Worm (Caenorhabditis elegans) whole organism, early embryonic: Measurements from ENCODE around the gene eif-2D.

Experiments
- B0310.2 ChIP-seq: sonication (generic microtip); optimal IDR thresholded peaks from 2 replicates; lab custom pipeline; 2016; ENCODE audit warnings: mild to moderate bottlenecking, missing genetic modification characterization, missing compliant biosample characterization
- F13C5.2 ChIP-seq: sonication (generic microtip); optimal IDR thresholded peaks from 2 replicates; lab custom pipeline; 2017; ENCODE audit warnings: mild to moderate bottlenecking, missing genetic modification characterization, inconsistent platforms, missing compliant biosample characterization
- aly-1 ChIP-seq: sonication (generic microtip); optimal IDR thresholded peaks from 2 replicates; lab custom pipeline; 2016; ENCODE audit warnings: missing genetic modification characterization, missing compliant biosample characterization
- ama-1 ChIP-seq: fragments of 150-350 bp; optimal IDR thresholded peaks from 2 replicates; lab custom pipeline; 2014
- ceh-13 ChIP-seq: fragments of 200-800 bp; sonication (Bioruptor generic); optimal IDR thresholded peaks from 2 replicates; lab custom pipeline; 2018; ENCODE audit warnings: mild to moderate bottlenecking, missing genetic modification characterization, missing compliant biosample characterization
- ceh-36 ChIP-seq: sonication (generic microtip); optimal IDR thresholded peaks from 2 replicates; lab custom pipeline; 2016; ENCODE audit warnings: missing genetic modification characterization, inconsistent platforms, missing compliant biosample characterization
- ets-7 ChIP-seq: sonication (generic microtip); optimal IDR thresholded peaks from 2 replicates; lab custom pipeline; 2016; ENCODE audit warnings: missing genotype, missing genetic modification characterization, missing compliant biosample characterization
- flt-1 ChIP-seq: fragments of 200-800 bp; sonication (Bioruptor generic); IDR thresholded peaks from 2 replicates; pipeline ENCODE4 v1.3.6; 2022; ENCODE audit warnings: missing genetic modification characterization, missing compliant biosample characterization
- hmbx-1 ChIP-seq: sonication (generic microtip); optimal IDR thresholded peaks from 2 replicates; lab custom pipeline; 2016; ENCODE audit warnings: mild to moderate bottlenecking, missing genetic modification characterization, missing compliant biosample characterization
- hmg-4 ChIP-seq: fragments of 200-800 bp; sonication (Bioruptor generic); optimal IDR thresholded peaks from 2 replicates; lab custom pipeline; 2018; ENCODE audit warnings: mild to moderate bottlenecking, missing genetic modification characterization, missing compliant biosample characterization
- hnd-1 ChIP-seq: sonication (generic microtip); optimal IDR thresholded peaks from 2 replicates; lab custom pipeline; 2016; ENCODE audit warnings: missing genetic modification characterization, missing compliant biosample characterization
- pes-1 ChIP-seq: fragments of 200-800 bp; sonication (Bioruptor generic); IDR thresholded peaks from 2 replicates; pipeline ENCODE4 v1.3.6; 2022; ENCODE audit warnings: missing genetic modification reagents, missing genetic modification characterization, missing compliant biosample characterization
- scrt-1 ChIP-seq: fragments of 200-800 bp; sonication (Bioruptor generic); IDR thresholded peaks from 2 replicates; pipeline ENCODE4 v1.3.6; 2022; ENCODE audit warnings: missing genetic modification characterization, missing compliant biosample characterization
- sea-1 ChIP-seq: fragments of 200-800 bp; sonication (Bioruptor generic); conservative IDR thresholded peaks from 2 replicates; pipeline ENCODE4 v1.3.6; 2022; ENCODE audit warnings: missing genetic modification characterization, missing compliant biosample characterization
- tbx-11 ChIP-seq: fragments of 200-800 bp; sonication (Bioruptor generic); IDR thresholded peaks from 2 replicates; pipeline ENCODE4 v1.3.6; 2022; ENCODE audit warnings: missing genetic modification characterization, missing compliant biosample characterization
- tbx-37 ChIP-seq: fragments of 200-800 bp; sonication (Bioruptor generic); conservative IDR thresholded peaks from 2 replicates; pipeline ENCODE4 v1.3.6; 2022; ENCODE audit warnings: missing genetic modification reagents, missing genetic modification characterization, missing compliant biosample characterization
- tra-4 ChIP-seq: sonication (generic microtip); optimal IDR thresholded peaks from 2 replicates; lab custom pipeline; 2017; ENCODE audit warnings: missing genetic modification characterization, missing compliant biosample characterization

eif-2D gene

DNA sequence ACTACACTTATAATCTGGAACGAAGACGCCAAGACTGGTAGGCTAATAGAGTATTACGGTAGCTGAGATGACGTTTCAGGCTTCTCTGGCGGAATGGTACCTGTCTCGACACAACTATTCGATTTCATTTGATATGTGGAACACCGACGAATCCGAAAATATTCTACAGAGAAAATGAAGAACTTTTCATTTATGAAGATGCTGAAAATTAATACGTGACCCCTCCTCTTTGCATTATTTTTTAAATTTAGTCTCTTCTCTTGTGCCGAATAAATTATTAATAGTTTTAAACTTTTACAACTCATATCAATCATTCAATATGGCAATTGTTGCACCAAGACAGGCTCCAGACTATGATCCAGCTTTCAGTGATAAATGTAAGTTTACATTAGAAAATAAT lies 25.5 kb upstream of the eif-2D start, which contains the start of gene C25H3.16:
TSS of gene C25H3.16 (plus strand) at position 301 of the 400 bp plus-strand sequence.
- TF ChIP-seq scrt-1 (no peak), ceh-36 (no peak), sea-1 (no peak), ets-7 (no peak), tbx-37 (no peak), ceh-13 (GFP tag; lab: Kevin White, UChicago) (no peak), pes-1 (GFP tag; lab: Robert Waterston, UW) (no peak), aly-1 (no peak), hmg-4 (GFP tag; lab: Kevin White, UChicago) (no peak), hnd-1 (tag; lab: Kevin White, UChicago) (no peak), ama-1 (no peak)

- no peak for TF ChIP-seq ets-7
- peak; percentile 10 for TF ChIP-seq B0310.2 (tag; lab: Kevin White, UChicago)
- peak; percentile 43 for TF ChIP-seq ceh-13 (GFP tag; lab: Kevin White, UChicago)
- TF ChIP-seq ceh-36 = peak; percentile 65
- TF ChIP-seq ama-1 = no peak
- TF ChIP-seq tbx-11 = peak; percentile 63; the same call in 1 of the 2 replicates
- no peak for TF ChIP-seq tra-4
- TF ChIP-seq hmg-4 (GFP tag; lab: Kevin White, UChicago) = peak; percentile 74
Observed at ce11 chrII:5667540-5667939, 24.0 kb upstream of the eif-2D start.

DNA sequence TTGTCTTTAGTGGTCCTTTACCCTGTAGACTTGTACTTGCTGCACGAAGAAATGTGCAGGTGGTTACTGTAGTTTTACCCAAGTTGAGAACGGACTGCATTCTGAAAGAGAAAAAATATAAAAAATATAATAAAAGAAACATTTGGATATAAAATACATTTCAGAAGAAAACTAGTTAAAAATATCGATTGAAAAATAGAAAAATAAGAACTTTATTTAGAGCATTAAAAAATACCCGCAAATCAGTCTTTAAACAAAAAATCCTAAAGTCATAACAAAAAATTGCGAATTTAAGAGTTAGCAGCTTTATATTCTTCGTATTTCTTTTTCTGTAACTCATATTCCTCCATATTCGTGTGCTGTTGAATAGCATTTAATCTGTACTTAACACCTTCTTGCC lies 22.7 kb upstream of the eif-2D start, which contains the start of gene C25H3.7:
TSS of gene C25H3.7 (minus strand) at position 101 of the 400 bp plus-strand sequence.
- no peak for TF ChIP-seq ets-7
- no peak for TF ChIP-seq tbx-37
- TF ChIP-seq ceh-13 (GFP tag; lab: Kevin White, UChicago) = no peak
- TF ChIP-seq flt-1 (GFP tag; lab: Robert Waterston, UW) = no peak
- TF ChIP-seq F13C5.2 = no peak
- no peak for TF ChIP-seq hnd-1 (tag; lab: Kevin White, UChicago)
- TF ChIP-seq scrt-1 = no peak
- TF ChIP-seq tra-4 = no peak
- TF ChIP-seq ama-1 = no peak
- TF ChIP-seq ceh-36 = no peak
- no peak for TF ChIP-seq hmbx-1 (tag; lab: Kevin White, UChicago)
- no peak for TF ChIP-seq sea-1
- TF ChIP-seq aly-1 = no peak
- TF ChIP-seq tbx-11 = no peak
- no peak for TF ChIP-seq hmg-4 (GFP tag; lab: Kevin White, UChicago)
- no peak for TF ChIP-seq B0310.2 (tag; lab: Kevin White, UChicago)

DNA sequence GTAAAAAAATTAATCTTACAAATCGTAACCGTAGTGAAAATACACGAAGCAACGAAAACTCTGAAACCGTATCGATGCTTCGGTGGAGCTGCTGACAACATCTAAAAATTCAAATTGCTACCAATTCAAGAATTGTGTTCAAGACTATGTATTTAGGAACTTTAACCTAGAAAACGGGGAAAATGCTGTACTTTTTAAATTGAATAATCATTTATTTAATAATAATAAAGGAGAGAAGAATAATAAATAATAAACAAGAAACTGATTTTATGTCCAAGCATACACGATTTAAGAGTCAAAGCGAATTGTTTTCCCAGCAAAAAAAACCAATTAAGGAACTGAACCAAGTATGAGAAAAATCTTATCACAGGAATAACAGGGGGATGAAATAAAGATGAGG lies 21.9 kb upstream of the eif-2D start, which contains the start of gene C25H3.17:
TSS of gene C25H3.17 (minus strand) at position 101 of the 400 bp plus-strand sequence.
- TF ChIP-seq hmg-4 (GFP tag; lab: Kevin White, UChicago) = no peak
- no peak for TF ChIP-seq ceh-36
- no peak for TF ChIP-seq tbx-11
- TF ChIP-seq flt-1 (GFP tag; lab: Robert Waterston, UW) = no peak
- no peak for TF ChIP-seq pes-1 (GFP tag; lab: Robert Waterston, UW)
- TF ChIP-seq ets-7 = no peak
- TF ChIP-seq hmbx-1 (tag; lab: Kevin White, UChicago) = no peak
- TF ChIP-seq tbx-37 = no peak
- no peak for TF ChIP-seq tra-4
- no peak for TF ChIP-seq scrt-1
- TF ChIP-seq F13C5.2 = no peak
- TF ChIP-seq ceh-13 (GFP tag; lab: Kevin White, UChicago) = no peak
- TF ChIP-seq aly-1 = no peak
- no peak for TF ChIP-seq ama-1
- TF ChIP-seq B0310.2 (tag; lab: Kevin White, UChicago) = no peak
- no peak for TF ChIP-seq sea-1
- no peak for TF ChIP-seq hnd-1 (tag; lab: Kevin White, UChicago)

ce11 chrII:5680703-5681102 lies 10.8 kb upstream of the eif-2D start, which contains the start of gene flp-27:
Gene flp-27 (plus strand): TSS chrII:5681003.
- TF ChIP-seq ets-7 (no peak), hnd-1 (tag; lab: Kevin White, UChicago) (no peak), ama-1 (no peak), ceh-36 (no peak), F13C5.2 (no peak), tbx-37 (no peak), hmbx-1 (tag; lab: Kevin White, UChicago) (no peak), scrt-1 (no peak), hmg-4 (GFP tag; lab: Kevin White, UChicago) (no peak), aly-1 (no peak), sea-1 (no peak), pes-1 (GFP tag; lab: Robert Waterston, UW) (no peak), flt-1 (GFP tag; lab: Robert Waterston, UW) (no peak), tra-4 (no peak), ceh-13 (GFP tag; lab: Kevin White, UChicago) (no peak), B0310.2 (tag; lab: Kevin White, UChicago) (no peak), tbx-11 (no peak)

DNA sequence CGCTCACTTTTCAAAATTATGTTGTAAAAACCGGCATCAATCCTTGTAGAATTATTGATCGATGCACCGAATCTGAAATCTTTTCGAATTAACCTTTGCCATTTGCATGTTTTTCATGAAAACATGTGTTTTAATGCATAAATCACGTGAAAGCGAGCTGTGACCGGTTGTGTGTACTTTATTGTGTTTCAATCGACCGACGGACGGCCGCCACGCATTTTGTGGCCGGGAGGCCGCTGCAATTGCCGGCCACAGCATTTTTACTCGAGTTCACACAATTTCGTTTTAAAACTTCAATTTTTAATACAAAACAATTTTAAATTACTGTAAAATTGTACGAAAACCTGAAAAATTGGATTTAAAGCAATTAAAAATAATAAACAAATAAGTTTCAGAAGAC lies 2.6 kb upstream of the eif-2D start, which contains the start of gene C25H3.11:
TSS of gene C25H3.11 (minus strand) at position 82 of the 400 bp plus-strand sequence.
- TF ChIP-seq flt-1 (GFP tag; lab: Robert Waterston, UW) (no peak), ama-1 (no peak), aly-1 (no peak), ets-7 (no peak), F13C5.2 (no peak), B0310.2 (tag; lab: Kevin White, UChicago) (no peak), hmbx-1 (tag; lab: Kevin White, UChicago) (no peak), tra-4 (no peak)

DNA sequence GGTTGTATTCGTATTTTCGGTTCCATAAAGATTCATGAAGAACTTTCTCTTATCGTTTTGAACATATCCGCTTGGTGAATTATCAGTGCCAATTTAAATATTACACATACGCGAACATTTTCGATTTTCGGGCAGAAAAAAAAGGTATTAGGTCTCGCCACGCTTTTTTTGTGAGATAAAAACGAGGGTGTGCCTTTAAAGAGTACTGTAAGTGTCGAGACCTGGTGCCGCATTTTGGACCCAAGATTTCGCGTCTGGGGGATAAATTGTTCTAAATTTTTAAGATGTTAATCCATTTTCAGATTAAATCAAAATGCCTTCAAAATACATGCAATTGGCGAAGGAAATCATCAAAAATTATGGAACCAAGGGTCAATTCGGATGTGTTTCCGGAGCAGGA lies 2.4 kb downstream of the eif-2D start, which contains the start of gene C25H3.3:
TSS of gene C25H3.3 (plus strand) at position 301 of the 400 bp plus-strand sequence.
- no peak for TF ChIP-seq tra-4
- no peak for TF ChIP-seq ets-7
- TF ChIP-seq F13C5.2 = no peak
- no peak for TF ChIP-seq hnd-1 (tag; lab: Kevin White, UChicago)
- no peak for TF ChIP-seq scrt-1
- no peak for TF ChIP-seq hmbx-1 (tag; lab: Kevin White, UChicago)
- TF ChIP-seq flt-1 (GFP tag; lab: Robert Waterston, UW) = no peak
- TF ChIP-seq aly-1 = no peak
- no peak for TF ChIP-seq B0310.2 (tag; lab: Kevin White, UChicago)
- TF ChIP-seq ceh-13 (GFP tag; lab: Kevin White, UChicago) = no peak
- no peak for TF ChIP-seq ceh-36
- TF ChIP-seq ama-1 = no peak
- no peak for TF ChIP-seq tbx-11
- TF ChIP-seq pes-1 (GFP tag; lab: Robert Waterston, UW) = no peak
- no peak for TF ChIP-seq sea-1
- TF ChIP-seq hmg-4 (GFP tag; lab: Kevin White, UChicago) = no peak
- no peak for TF ChIP-seq tbx-37

DNA sequence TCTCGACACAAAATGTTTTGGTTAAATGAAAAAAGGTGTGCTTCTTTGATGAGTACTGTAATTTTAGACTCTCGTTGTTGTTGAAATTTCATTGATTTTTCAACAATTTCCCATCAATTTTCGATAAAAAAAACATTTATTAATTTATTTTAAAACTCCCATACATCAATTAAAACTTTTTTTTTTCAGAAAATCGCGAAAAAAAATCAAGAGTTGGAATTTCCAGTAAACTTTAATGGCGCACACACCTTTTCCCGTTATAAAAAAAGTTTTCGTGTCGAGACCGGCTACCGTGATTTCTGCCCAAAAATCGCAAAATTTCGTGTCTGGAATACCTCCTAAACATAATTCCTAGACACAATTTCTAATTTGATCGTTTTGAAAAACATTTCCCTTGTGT lies 3.3 kb downstream of the eif-2D start, which contains the start of gene C25H3.14:
TSS of gene C25H3.14 (plus strand) at position 301 of the 400 bp plus-strand sequence.
- TF ChIP-seq ama-1 = no peak
